Fruit fly (Drosophila melanogaster): ENCODE data around the gene Osi5.

dm6 chr3R:6241289-6241688, 14.0 kb downstream of the Osi5 start:
- TF ChIP-seq lov (optimal IDR thresholded peaks at IDR 0.05), result no peak
- TF ChIP-seq lov (GFP tag; IDR thresholded peaks at IDR 0.05), result no peak
- TF ChIP-seq hbn (GFP tag; IDR thresholded peaks at IDR 0.05; ENCODE audit: partially characterized antibody), result no peak
- TF ChIP-seq fd3F (GFP tag; optimal IDR thresholded peaks at IDR 0.05), result no peak
- TF ChIP-seq CG31224 (GFP tag; IDR thresholded peaks at IDR 0.05), result no peak

All from whole organism, embryonic.